Fruit fly (Drosophila melanogaster) ovary, adult (tissue): ENCODE data around the gene RpL37A.
A peak's percentile ranks its signal among the peaks of the same experiment; 100 is the strongest.

Experiments used
- CG17801 ChIP-seq: fragments of 200-800 bp; optimal IDR thresholded peaks from 2 replicates; lab custom pipeline; 2019; ENCODE audit warnings: missing biosample characterization, mild to moderate bottlenecking, missing genetic modification characterization, moderate library complexity; ENCODE audit not compliant: partially characterized antibody

RpL37A gene

dm6 chr2L:5070797-5071579 is at the start of gene RpL37A:
Gene RpL37A (plus strand): TSS chr2L:5070957.
- TF ChIP-seq CG17801 (GFP tag; lab: Kevin White, UChicago): peak; percentile 80

dm6 chr2L:5022602-5023001 is 48.2 kb upstream of the RpL37A start:
- TF ChIP-seq CG17801 (GFP tag; lab: Kevin White, UChicago): no peak

- TF ChIP-seq CG17801 (GFP tag; lab: Kevin White, UChicago): no peak
These were observed 45.2 kb upstream of the RpL37A start for dm6 chr2L:5025557-5025956.

- no peak for TF ChIP-seq CG17801 (GFP tag; lab: Kevin White, UChicago)
These were observed 43.3 kb upstream of the RpL37A start for dm6 chr2L:5027321-5028069.

- TF ChIP-seq CG17801 (GFP tag; lab: Kevin White, UChicago): no peak
These were observed 42.7 kb upstream of the RpL37A start, which contains the start of gene vkg for dm6 chr2L:5028091-5028490. Gene vkg (minus strand): TSS chr2L:5028191.

- no peak for TF ChIP-seq CG17801 (GFP tag; lab: Kevin White, UChicago)
These were observed 41.5 kb upstream of the RpL37A start, which contains the start of gene Col4a1 for dm6 chr2L:5029049-5029808. Gene Col4a1 (plus strand): TSS chr2L:5029609.

- TF ChIP-seq CG17801 (GFP tag; lab: Kevin White, UChicago): no peak
These were observed 41.0 kb upstream of the RpL37A start for dm6 chr2L:5029809-5030108.

- TF ChIP-seq CG17801 (GFP tag; lab: Kevin White, UChicago): no peak
These were observed 40.2 kb upstream of the RpL37A start for dm6 chr2L:5030535-5030934.

dm6 chr2L:5031399-5031798 is 39.4 kb upstream of the RpL37A start:
- no peak for TF ChIP-seq CG17801 (GFP tag; lab: Kevin White, UChicago)

dm6 chr2L:5031886-5032285 is 38.9 kb upstream of the RpL37A start:
- TF ChIP-seq CG17801 (GFP tag; lab: Kevin White, UChicago): no peak

- no peak for TF ChIP-seq CG17801 (GFP tag; lab: Kevin White, UChicago)
These were observed 34.6 kb upstream of the RpL37A start for dm6 chr2L:5036120-5036519.

- no peak for TF ChIP-seq CG17801 (GFP tag; lab: Kevin White, UChicago)
These were observed 33.3 kb upstream of the RpL37A start, which contains the start of the genes CG14042 and SP555 for dm6 chr2L:5037402-5037860. Gene CG14042 (plus strand): TSS chr2L:5037709. Gene SP555 (plus strand): TSS chr2L:5037709.

- no peak for TF ChIP-seq CG17801 (GFP tag; lab: Kevin White, UChicago)
These were observed 28.7 kb upstream of the RpL37A start for dm6 chr2L:5042076-5042475.

dm6 chr2L:5043043-5043442 is 27.7 kb upstream of the RpL37A start, which contains the start of the genes CG33995, CG44000 and CG44001:
Gene CG33995 (plus strand): TSS chr2L:5043270.
Gene CG44000 (plus strand): TSS chr2L:5043270.
Gene CG44001 (plus strand): TSS chr2L:5043270.
- peak; percentile 58 for TF ChIP-seq CG17801 (GFP tag; lab: Kevin White, UChicago)
